Worm (Caenorhabditis elegans) whole organism, L3 larva: ENCODE data around the gene C14E2.1.

Experiments used
- R02D3.7 ChIP-seq: fragments of 150-350 bp; optimal IDR thresholded peaks from 2 replicates; lab custom pipeline; 2014; ENCODE audit warnings: missing biosample characterization, missing genetic modification characterization
- ZK546.5 ChIP-seq: sonication (generic microtip); optimal IDR thresholded peaks from 2 replicates; lab custom pipeline; 2017; ENCODE audit warnings: missing biosample characterization, missing genetic modification characterization
- aly-2 ChIP-seq: fragments of 150-350 bp; optimal IDR thresholded peaks from 2 replicates; lab custom pipeline; 2014; ENCODE audit warnings: missing biosample characterization, missing genetic modification characterization
- ceh-16 ChIP-seq: sonication (generic microtip); optimal IDR thresholded peaks from 2 replicates; lab custom pipeline; 2017; ENCODE audit warnings: missing biosample characterization, missing genetic modification characterization
- ceh-28 ChIP-seq: fragments of 150-350 bp; optimal IDR thresholded peaks from 2 replicates; lab custom pipeline; 2014; ENCODE audit warnings: missing biosample characterization, missing genetic modification reagents, missing genetic modification characterization
- ceh-82 ChIP-seq: fragments of 150-350 bp; optimal IDR thresholded peaks from 2 replicates; lab custom pipeline; 2014; ENCODE audit warnings: missing biosample characterization, missing genetic modification characterization
- ceh-9 ChIP-seq: sonication (generic microtip); optimal IDR thresholded peaks from 2 replicates; lab custom pipeline; 2018; ENCODE audit warnings: missing biosample characterization, missing genetic modification characterization
- daf-12 ChIP-seq: fragments of 150-350 bp; optimal IDR thresholded peaks from 2 replicates; lab custom pipeline; 2014; ENCODE audit warnings: missing biosample characterization, missing genetic modification reagents, missing genetic modification characterization
- egl-27 ChIP-seq: sonication (generic microtip); optimal IDR thresholded peaks from 4 replicates; lab custom pipeline; 2017; ENCODE audit warnings: missing biosample characterization, missing genetic modification reagents, missing genetic modification characterization
- egl-5 ChIP-seq: fragments of 150-350 bp; optimal IDR thresholded peaks from 2 replicates; lab custom pipeline; 2017; ENCODE audit warnings: missing biosample characterization, missing genetic modification reagents, missing genetic modification characterization, inconsistent platforms
- elt-3 ChIP-seq, 3 experiments: fragments of 150-350 bp in 1 of 3; sonication (generic microtip) in 2 of 3; optimal IDR thresholded peaks; 2 replicates in 2 of 3; 4 replicates in 1 of 3; lab custom pipeline; 2014 to 2017; ENCODE audit warnings: missing biosample characterization in 3 of 3, missing genetic modification characterization in 3 of 3
- eor-1 ChIP-seq, 2 experiments: fragments of 150-350 bp; optimal IDR thresholded peaks; 2 replicates each; lab custom pipeline; 2014 to 2018; ENCODE audit warnings: missing biosample characterization in 2 of 2, missing genetic modification characterization in 2 of 2
- fkh-10 ChIP-seq: sonication (generic microtip); optimal IDR thresholded peaks from 2 replicates; lab custom pipeline; 2017; ENCODE audit warnings: missing biosample characterization, missing genetic modification reagents, missing genetic modification characterization
- fkh-2 ChIP-seq: fragments of 150-350 bp; optimal IDR thresholded peaks from 2 replicates; lab custom pipeline; 2014; ENCODE audit warnings: missing biosample characterization, missing genetic modification reagents, missing genetic modification characterization
- fos-1 ChIP-seq: fragments of 150-350 bp; optimal IDR thresholded peaks from 2 replicates; lab custom pipeline; 2014; ENCODE audit warnings: missing biosample characterization, missing genetic modification characterization
- hmg-11 ChIP-seq: sonication (generic microtip); optimal IDR thresholded peaks from 2 replicates; lab custom pipeline; 2016; ENCODE audit warnings: missing genetic modification characterization, missing compliant biosample characterization
- jun-1 ChIP-seq: fragments of 150-350 bp; optimal IDR thresholded peaks from 2 replicates; lab custom pipeline; 2014; ENCODE audit warnings: missing biosample characterization, missing genetic modification reagents, missing genetic modification characterization
- lin-15B ChIP-seq: fragments of 150-350 bp; optimal IDR thresholded peaks from 2 replicates; lab custom pipeline; 2014; ENCODE audit warnings: missing biosample characterization, missing genetic modification characterization
- lin-39 ChIP-seq: fragments of 150-350 bp; optimal IDR thresholded peaks from 2 replicates; lab custom pipeline; 2018; ENCODE audit warnings: missing biosample characterization, missing genetic modification reagents, missing genetic modification characterization
- lsy-12 ChIP-seq: sonication (generic microtip); optimal IDR thresholded peaks from 2 replicates; lab custom pipeline; 2016; ENCODE audit warnings: mild to moderate bottlenecking, missing genetic modification characterization, missing compliant biosample characterization
- mdl-1 ChIP-seq: fragments of 150-350 bp; optimal IDR thresholded peaks from 2 replicates; lab custom pipeline; 2014; ENCODE audit warnings: missing biosample characterization, missing genetic modification characterization
- nfya-1 ChIP-seq: sonication (generic microtip); optimal IDR thresholded peaks from 2 replicates; lab custom pipeline; 2017; ENCODE audit warnings: missing genetic modification characterization, mild to moderate bottlenecking, missing compliant biosample characterization, antibody characterized with exemption, moderate library complexity; ENCODE audit not compliant: insufficient read depth
- nhr-11 ChIP-seq: fragments of 150-350 bp; optimal IDR thresholded peaks from 2 replicates; lab custom pipeline; 2014; ENCODE audit warnings: missing biosample characterization, missing genetic modification characterization
- nhr-12 ChIP-seq: fragments of 150-350 bp; optimal IDR thresholded peaks from 2 replicates; lab custom pipeline; 2014; ENCODE audit warnings: missing biosample characterization, missing genetic modification characterization
- nhr-23 ChIP-seq: fragments of 150-350 bp; optimal IDR thresholded peaks from 2 replicates; lab custom pipeline; 2014; ENCODE audit warnings: missing biosample characterization, missing genetic modification reagents, missing genetic modification characterization
- nhr-25 ChIP-seq: sonication (generic microtip); optimal IDR thresholded peaks from 2 replicates; lab custom pipeline; 2017; ENCODE audit warnings: missing biosample characterization, missing genetic modification characterization
- nhr-28 ChIP-seq: fragments of 150-350 bp; optimal IDR thresholded peaks from 2 replicates; lab custom pipeline; 2014; ENCODE audit warnings: missing biosample characterization, missing genetic modification characterization
- nhr-43 ChIP-seq: sonication (generic microtip); optimal IDR thresholded peaks from 2 replicates; lab custom pipeline; 2016; ENCODE audit warnings: mild to moderate bottlenecking, missing genetic modification characterization, missing compliant biosample characterization; ENCODE audit not compliant: poor library complexity, severe bottlenecking
- nhr-67 ChIP-seq: fragments of 150-350 bp; optimal IDR thresholded peaks from 2 replicates; lab custom pipeline; 2014; ENCODE audit warnings: missing biosample characterization, missing genetic modification characterization
- pha-4 ChIP-seq: fragments of 150-350 bp; optimal IDR thresholded peaks from 2 replicates; lab custom pipeline; 2014; ENCODE audit warnings: missing biosample characterization, missing genetic modification reagents, missing genetic modification characterization
- sea-2 ChIP-seq: fragments of 150-350 bp; sonication (generic microtip); optimal IDR thresholded peaks from 4 replicates; lab custom pipeline; 2014; ENCODE audit warnings: missing biosample characterization, missing genetic modification reagents, missing genetic modification characterization
- skn-1 ChIP-seq: fragments of 150-350 bp; optimal IDR thresholded peaks from 2 replicates; lab custom pipeline; 2014; ENCODE audit warnings: missing biosample characterization, missing genetic modification characterization
- snpc-4 ChIP-seq: fragments of 150-350 bp; optimal IDR thresholded peaks from 2 replicates; lab custom pipeline; 2014; ENCODE audit warnings: missing biosample characterization, missing genetic modification characterization
- tbx-2 ChIP-seq: sonication (generic microtip); optimal IDR thresholded peaks from 2 replicates; lab custom pipeline; 2016; ENCODE audit warnings: mild to moderate bottlenecking, missing genetic modification characterization, missing compliant biosample characterization
- unc-39 ChIP-seq: sonication (generic microtip); optimal IDR thresholded peaks from 4 replicates; lab custom pipeline; 2017; ENCODE audit warnings: missing biosample characterization, missing genetic modification characterization
- unc-62 ChIP-seq: fragments of 150-350 bp; sonication (generic microtip); optimal IDR thresholded peaks from 4 replicates; lab custom pipeline; 2014; ENCODE audit warnings: missing biosample characterization, missing genetic modification reagents, missing genetic modification characterization
- zag-1 ChIP-seq: fragments of 150-350 bp; optimal IDR thresholded peaks from 2 replicates; lab custom pipeline; 2014; ENCODE audit warnings: missing biosample characterization, missing genetic modification characterization
- ztf-11 ChIP-seq: fragments of 150-350 bp; optimal IDR thresholded peaks from 2 replicates; lab custom pipeline; 2014; ENCODE audit warnings: missing biosample characterization, missing genetic modification characterization
- ztf-4 ChIP-seq: fragments of 150-350 bp; optimal IDR thresholded peaks from 2 replicates; lab custom pipeline; 2014; ENCODE audit warnings: missing biosample characterization, missing genetic modification characterization

The C14E2.1 gene

ce11 chrX:1825290-1825832, 905 bp upstream of the C14E2.1 start, which contains the start of gene C14E2.5:
C14E2.5 (minus strand) TSS chrX:1825340.
- TF ChIP-seq zag-1 (tag; lab: Kevin White, UChicago) (no peak), skn-1 (no peak), mdl-1 (tag; lab: Kevin White, UChicago) (no peak), nhr-43 (tag; lab: Kevin White, UChicago) (no peak), egl-5 (no peak), ceh-82 (tag; lab: Kevin White, UChicago) (no peak), eor-1 (tag; optimal IDR thresholded peaks at IDR 0.05; lab: Kevin White, UChicago) (no peak), nhr-25 (no peak), lin-39 (no peak), snpc-4 (tag; lab: Kevin White, UChicago) (no peak), egl-27 (tag; lab: Kevin White, UChicago) (no peak), jun-1 (tag; lab: Kevin White, UChicago) (no peak), R02D3.7 (no peak), ZK546.5 (no peak), lsy-12 (tag; lab: Kevin White, UChicago) (no peak), pha-4 (no peak), nhr-23 (tag; lab: Kevin White, UChicago) (no peak), fkh-2 (tag; lab: Kevin White, UChicago) (no peak), ceh-9 (no peak), ztf-4 (no peak)
- TF ChIP-seq, all 47 proteins: peak for 0

ce11 chrX:1829937-1830336, 3.7 kb downstream of the C14E2.1 start, which contains the start of gene C14E2.6:
C14E2.6 (minus strand) TSS chrX:1830037.
- TF ChIP-seq unc-39 (tag; lab: Kevin White, UChicago) = no peak
- TF ChIP-seq nhr-28 = no peak
- TF ChIP-seq jun-1 (tag; lab: Kevin White, UChicago) = no peak
- no peak for TF ChIP-seq unc-62 (GFP tag; lab: Kevin White, UChicago)
- TF ChIP-seq egl-5 = no peak

ce11 chrX:1830475-1830874, 4.2 kb downstream of the C14E2.1 start:
- TF ChIP-seq eor-1 (tag; optimal IDR thresholded peaks at IDR 0.05; lab: Kevin White, UChicago) (no peak), nhr-43 (tag; lab: Kevin White, UChicago) (no peak), nhr-67 (tag; lab: Kevin White, UChicago) (no peak), fkh-2 (tag; lab: Kevin White, UChicago) (no peak), fkh-10 (GFP tag; lab: Kevin White, UChicago) (no peak), elt-3 (tag; optimal IDR thresholded peaks at IDR 0.05; lab: Kevin White, UChicago) (no peak), daf-12 (tag; lab: Kevin White, UChicago) (no peak), pha-4 (no peak), nhr-12 (tag; lab: Kevin White, UChicago) (no peak)
- TF ChIP-seq, all 47 proteins: peak for 0

- TF ChIP-seq tbx-2 (tag; lab: Kevin White, UChicago) (peak; percentile 19), hmg-11 (tag; lab: Kevin White, UChicago) (peak; percentile 67), ceh-28 (tag; lab: Kevin White, UChicago) (no peak), lsy-12 (tag; lab: Kevin White, UChicago) (peak; percentile 87)
These were observed 11.4 kb downstream of the C14E2.1 start for ce11 chrX:1837703-1838102.

ce11 chrX:1845493-1845892, 19.2 kb downstream of the C14E2.1 start, which contains the start of gene T26C11.4:
T26C11.4 (minus strand) TSS chrX:1845546.
- TF ChIP-seq egl-27 (tag; lab: Kevin White, UChicago) (no peak), nhr-12 (tag; lab: Kevin White, UChicago) (no peak), ceh-16 (tag; lab: Kevin White, UChicago) (no peak), ceh-82 (tag; lab: Kevin White, UChicago) (no peak), lsy-12 (tag; lab: Kevin White, UChicago) (no peak), lin-15B (tag; lab: Kevin White, UChicago) (peak; percentile 18), nhr-23 (tag; lab: Kevin White, UChicago) (peak; percentile 9), R02D3.7 (no peak), hmg-11 (tag; lab: Kevin White, UChicago) (peak; percentile 53), sea-2 (GFP tag; lab: Kevin White, UChicago) (no peak), unc-39 (tag; lab: Kevin White, UChicago) (no peak), skn-1 (peak; percentile 23), lin-39 (peak; percentile 29), aly-2 (tag; lab: Kevin White, UChicago) (no peak), fos-1 (no peak), jun-1 (tag; lab: Kevin White, UChicago) (no peak), ceh-28 (tag; lab: Kevin White, UChicago) (no peak), pha-4 (peak; percentile 49), nhr-11 (no peak), unc-62 (GFP tag; lab: Kevin White, UChicago) (no peak), nfya-1 (peak; percentile 30), tbx-2 (tag; lab: Kevin White, UChicago) (no peak), ztf-11 (tag; lab: Kevin White, UChicago) (no peak), nhr-43 (tag; lab: Kevin White, UChicago) (no peak), nhr-25 (no peak), nhr-67 (tag; lab: Kevin White, UChicago) (no peak)
